Fruit fly (Drosophila melanogaster): ENCODE measurements around the gene Sec13.

Gene Sec13

dm6 chr3R:23355829-23356738 lies at the start of gene Sec13, which contains the start of gene ATPsynCF6:
Sec13 (plus strand) TSS chr3R:23356278.
ATPsynCF6 (minus strand) TSS chr3R:23356064.
- TF ChIP-seq CG7101 (tag; optimal IDR thresholded peaks at IDR 0.05) (peak; percentile 29), Mnt (GFP tag; optimal IDR thresholded peaks at IDR 0.05) (peak; percentile 13), CG12768 (GFP tag; optimal IDR thresholded peaks at IDR 0.05) (peak; percentile 49), CG1620 (GFP tag; optimal IDR thresholded peaks at IDR 0.05) (no peak), cic (GFP tag; optimal IDR thresholded peaks at IDR 0.05) (no peak), toe (GFP tag; optimal IDR thresholded peaks at IDR 0.05) (peak; percentile 88), CG7045 (GFP tag; optimal IDR thresholded peaks at IDR 0.05) (peak; percentile 60), bab1 (GFP tag; optimal IDR thresholded peaks at IDR 0.05) (peak; percentile 51), Hr96 (GFP tag; optimal IDR thresholded peaks at IDR 0.05) (peak; percentile 53), kay (GFP tag; ENCODE audit: borderline replicate concordance) (no peak), ovo (GFP tag; optimal IDR thresholded peaks at IDR 0.05) (peak; percentile 8), CG11617 (GFP tag; optimal IDR thresholded peaks at IDR 0.05) (no peak), CG5204 (GFP tag; optimal IDR thresholded peaks at IDR 0.05) (no peak), CG33017 (tag; optimal IDR thresholded peaks at IDR 0.05) (peak; percentile 12), pad (GFP tag; optimal IDR thresholded peaks at IDR 0.05) (peak; percentile 13), Crg-1 (GFP tag; optimal IDR thresholded peaks at IDR 0.05) (no peak), tj (GFP tag; optimal IDR thresholded peaks at IDR 0.05) (peak; percentile 14), Clk (GFP tag; optimal IDR thresholded peaks at IDR 0.05) (no peak), cnc (optimal IDR thresholded peaks at IDR 0.05) (no peak), CG14711 (tag; optimal IDR thresholded peaks at IDR 0.05) (peak; percentile 33)

- no peak for TF ChIP-seq Clk (GFP tag; optimal IDR thresholded peaks at IDR 0.05)
- no peak for TF ChIP-seq CG14711 (tag; optimal IDR thresholded peaks at IDR 0.05)
- TF ChIP-seq CG11617 (GFP tag; optimal IDR thresholded peaks at IDR 0.05), result no peak
- no peak for TF ChIP-seq CG7101 (tag; optimal IDR thresholded peaks at IDR 0.05)
- TF ChIP-seq ovo (GFP tag; optimal IDR thresholded peaks at IDR 0.05), result no peak
- TF ChIP-seq cnc (optimal IDR thresholded peaks at IDR 0.05), result no peak
- TF ChIP-seq CG5204 (GFP tag; optimal IDR thresholded peaks at IDR 0.05), result no peak
- no peak for TF ChIP-seq tj (GFP tag; optimal IDR thresholded peaks at IDR 0.05)
- TF ChIP-seq Crg-1 (GFP tag; optimal IDR thresholded peaks at IDR 0.05), result no peak
- no peak for TF ChIP-seq CG1620 (GFP tag; optimal IDR thresholded peaks at IDR 0.05)
- TF ChIP-seq CG33017 (tag; optimal IDR thresholded peaks at IDR 0.05), result no peak
- TF ChIP-seq CG7045 (GFP tag; optimal IDR thresholded peaks at IDR 0.05), result no peak
- no peak for TF ChIP-seq bab1 (GFP tag; optimal IDR thresholded peaks at IDR 0.05)
- no peak for TF ChIP-seq CG12768 (GFP tag; optimal IDR thresholded peaks at IDR 0.05)
- TF ChIP-seq Mnt (GFP tag; optimal IDR thresholded peaks at IDR 0.05), result no peak
- TF ChIP-seq toe (GFP tag; optimal IDR thresholded peaks at IDR 0.05), result no peak
- no peak for TF ChIP-seq kay (GFP tag; ENCODE audit: borderline replicate concordance)
- TF ChIP-seq cic (GFP tag; optimal IDR thresholded peaks at IDR 0.05), result no peak
- TF ChIP-seq pad (GFP tag; optimal IDR thresholded peaks at IDR 0.05), result no peak
Observed at dm6 chr3R:23306828-23307227, 49.2 kb upstream of the Sec13 start.

dm6 chr3R:23309690-23310089 lies 46.4 kb upstream of the Sec13 start:
- no peak for TF ChIP-seq Mnt (GFP tag; optimal IDR thresholded peaks at IDR 0.05)
- TF ChIP-seq CG11617 (GFP tag; optimal IDR thresholded peaks at IDR 0.05), result no peak
- TF ChIP-seq Hr96 (GFP tag; optimal IDR thresholded peaks at IDR 0.05), result no peak
- TF ChIP-seq pad (GFP tag; optimal IDR thresholded peaks at IDR 0.05), result no peak
- no peak for TF ChIP-seq CG7101 (tag; optimal IDR thresholded peaks at IDR 0.05)
- TF ChIP-seq tj (GFP tag; optimal IDR thresholded peaks at IDR 0.05), result no peak
- no peak for TF ChIP-seq CG1620 (GFP tag; optimal IDR thresholded peaks at IDR 0.05)
- no peak for TF ChIP-seq CG12768 (GFP tag; optimal IDR thresholded peaks at IDR 0.05)
- TF ChIP-seq CG33017 (tag; optimal IDR thresholded peaks at IDR 0.05), result no peak
- TF ChIP-seq bab1 (GFP tag; optimal IDR thresholded peaks at IDR 0.05), result no peak

dm6 chr3R:23310151-23310550 lies 45.9 kb upstream of the Sec13 start:
- no peak for TF ChIP-seq CG33017 (tag; optimal IDR thresholded peaks at IDR 0.05)
- no peak for TF ChIP-seq CG7101 (tag; optimal IDR thresholded peaks at IDR 0.05)
- TF ChIP-seq Clk (GFP tag; optimal IDR thresholded peaks at IDR 0.05), result no peak
- TF ChIP-seq ovo (GFP tag; optimal IDR thresholded peaks at IDR 0.05), result no peak
- no peak for TF ChIP-seq cic (GFP tag; optimal IDR thresholded peaks at IDR 0.05)
- TF ChIP-seq Mnt (GFP tag; optimal IDR thresholded peaks at IDR 0.05), result no peak
- TF ChIP-seq kay (GFP tag; ENCODE audit: borderline replicate concordance), result no peak

- TF ChIP-seq Hr96 (GFP tag; optimal IDR thresholded peaks at IDR 0.05), result no peak
- no peak for TF ChIP-seq Mnt (GFP tag; optimal IDR thresholded peaks at IDR 0.05)
- no peak for TF ChIP-seq ovo (GFP tag; optimal IDR thresholded peaks at IDR 0.05)
- no peak for TF ChIP-seq cnc (optimal IDR thresholded peaks at IDR 0.05)
- no peak for TF ChIP-seq kay (GFP tag; ENCODE audit: borderline replicate concordance)
- TF ChIP-seq bab1 (GFP tag; optimal IDR thresholded peaks at IDR 0.05), result no peak
- TF ChIP-seq CG5204 (GFP tag; optimal IDR thresholded peaks at IDR 0.05), result no peak
- no peak for TF ChIP-seq CG7101 (tag; optimal IDR thresholded peaks at IDR 0.05)
Observed at dm6 chr3R:23312796-23313195, 43.3 kb upstream of the Sec13 start.

- TF ChIP-seq CG7045 (GFP tag; optimal IDR thresholded peaks at IDR 0.05), result peak; percentile 7
- TF ChIP-seq bab1 (GFP tag; optimal IDR thresholded peaks at IDR 0.05), result no peak
- no peak for TF ChIP-seq CG7101 (tag; optimal IDR thresholded peaks at IDR 0.05)
- TF ChIP-seq CG11617 (GFP tag; optimal IDR thresholded peaks at IDR 0.05), result no peak
- no peak for TF ChIP-seq CG14711 (tag; optimal IDR thresholded peaks at IDR 0.05)
- TF ChIP-seq toe (GFP tag; optimal IDR thresholded peaks at IDR 0.05), result no peak
- TF ChIP-seq CG12768 (GFP tag; optimal IDR thresholded peaks at IDR 0.05), result peak; percentile 17
- TF ChIP-seq CG33017 (tag; optimal IDR thresholded peaks at IDR 0.05), result peak; percentile 16
- TF ChIP-seq Clk (GFP tag; optimal IDR thresholded peaks at IDR 0.05), result no peak
- peak; percentile 99 for TF ChIP-seq cic (GFP tag; optimal IDR thresholded peaks at IDR 0.05)
- TF ChIP-seq Mnt (GFP tag; optimal IDR thresholded peaks at IDR 0.05), result peak; percentile 4
Observed at dm6 chr3R:23314332-23314731, 41.7 kb upstream of the Sec13 start.

All from whole organism, adult.